Worm (Caenorhabditis elegans): ENCODE data around the gene F44F4.10.
"Not testable (repeated sequence)": the region's sequence is repeated elsewhere in the genome, so short reads cannot be mapped to it uniquely, and the experiment has no call there.

F44F4.10 gene

DNA sequence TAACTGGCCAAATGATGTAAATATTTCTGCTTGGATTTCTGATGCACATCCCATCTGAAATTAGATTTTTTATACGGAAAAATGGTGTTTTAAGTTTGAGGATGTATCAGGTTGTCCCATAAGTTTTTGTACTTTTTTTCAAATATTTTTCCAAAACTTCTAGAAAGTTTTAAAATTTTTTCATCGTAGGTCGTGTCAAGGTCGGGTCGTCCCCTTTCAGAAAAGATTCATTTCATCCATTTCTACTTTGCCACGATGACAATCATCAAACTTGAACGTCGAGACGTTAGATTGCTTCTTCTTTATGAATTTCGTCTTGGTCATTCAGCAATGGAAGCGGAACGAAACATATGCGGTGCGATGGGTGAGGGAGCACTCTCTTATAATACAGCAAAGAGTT is 12.7 kb downstream of the F44F4.10 start, which contains the start of gene sra-12:
TSS of gene sra-12 (minus strand) at position 101 of the 400 bp plus-strand sequence.
- TF ChIP-seq unc-62 (GFP tag; optimal IDR thresholded peaks at IDR 0.05); skn-1 (tag; optimal IDR thresholded peaks at IDR 0.05); pha-4 (tag; optimal IDR thresholded peaks at IDR 0.05): not testable (repeated sequence)

DNA sequence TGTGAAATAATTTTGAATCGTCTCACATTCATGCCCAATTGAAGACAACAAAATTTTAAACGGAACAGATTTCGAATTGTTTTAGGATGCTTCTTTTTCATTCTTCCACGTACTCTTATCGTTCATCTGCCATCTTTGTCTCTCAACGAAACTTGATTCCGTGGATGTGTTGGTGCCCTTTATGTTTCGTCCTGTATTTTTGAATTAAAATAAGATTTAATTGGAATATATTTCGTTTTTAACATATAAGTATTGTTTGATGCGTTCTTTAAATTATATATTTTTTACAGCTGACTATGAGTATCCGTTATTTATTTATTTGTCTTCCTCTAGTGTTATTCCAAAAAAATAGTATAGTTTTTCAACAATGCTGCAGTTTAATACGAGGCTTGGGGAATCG is 15.0 kb downstream of the F44F4.10 start, which contains the start of gene gly-1:
TSS of gene gly-1 (minus strand) at position 101 of the 400 bp plus-strand sequence.
- TF ChIP-seq tbx-2 (tag; optimal IDR thresholded peaks at IDR 0.05) = no peak
- no peak for TF ChIP-seq lin-15B (tag; optimal IDR thresholded peaks at IDR 0.05)
- TF ChIP-seq fos-1 (tag; optimal IDR thresholded peaks at IDR 0.05) = no peak
- TF ChIP-seq aly-2 (tag; optimal IDR thresholded peaks at IDR 0.05) = no peak
- TF ChIP-seq fkh-2 (tag; optimal IDR thresholded peaks at IDR 0.05) = no peak
- no peak for TF ChIP-seq nhr-23 (tag; optimal IDR thresholded peaks at IDR 0.05)
- no peak for TF ChIP-seq hmg-11 (tag; optimal IDR thresholded peaks at IDR 0.05)
- TF ChIP-seq R02D3.7 (tag; optimal IDR thresholded peaks at IDR 0.05) = no peak
- TF ChIP-seq sea-2 (GFP tag; optimal IDR thresholded peaks at IDR 0.05) = no peak

DNA sequence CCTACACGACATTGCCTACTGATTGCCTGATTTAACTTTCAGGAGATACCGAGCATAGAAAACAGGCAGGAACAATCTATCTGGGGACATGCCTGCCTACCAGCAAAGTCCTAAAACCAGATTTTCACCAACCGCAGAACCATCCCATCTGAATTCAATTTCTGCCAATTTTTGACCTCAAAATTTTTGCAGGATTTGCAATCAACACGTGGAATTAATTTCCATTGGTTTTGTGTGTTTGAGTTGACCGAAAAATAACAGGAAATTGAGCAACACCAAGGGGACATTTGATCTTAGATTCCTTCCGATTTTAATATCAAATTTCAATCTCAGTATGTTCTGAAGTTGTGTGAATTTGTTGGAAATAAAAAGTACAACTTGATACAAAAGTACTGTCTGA is 18.1 kb downstream of the F44F4.10 start:
- TF ChIP-seq mdl-1 (tag; optimal IDR thresholded peaks at IDR 0.05) (no peak), jun-1 (tag; optimal IDR thresholded peaks at IDR 0.05) (no peak), nfya-1 (tag; optimal IDR thresholded peaks at IDR 0.05; ENCODE audit: insufficient read depth) (no peak), nhr-237 (tag; optimal IDR thresholded peaks at IDR 0.05) (no peak), lin-39 (tag; optimal IDR thresholded peaks at IDR 0.05) (no peak), egl-27 (tag; optimal IDR thresholded peaks at IDR 0.05) (no peak), nhr-76 (tag; optimal IDR thresholded peaks at IDR 0.05) (no peak), nhr-43 (tag; optimal IDR thresholded peaks at IDR 0.05; ENCODE audit: poor library complexity, severe bottlenecking) (no peak), unc-62 (GFP tag; optimal IDR thresholded peaks at IDR 0.05) (no peak), pqm-1 (tag; optimal IDR thresholded peaks at IDR 0.05) (no peak), aly-2 (tag; optimal IDR thresholded peaks at IDR 0.05) (no peak)

DNA sequence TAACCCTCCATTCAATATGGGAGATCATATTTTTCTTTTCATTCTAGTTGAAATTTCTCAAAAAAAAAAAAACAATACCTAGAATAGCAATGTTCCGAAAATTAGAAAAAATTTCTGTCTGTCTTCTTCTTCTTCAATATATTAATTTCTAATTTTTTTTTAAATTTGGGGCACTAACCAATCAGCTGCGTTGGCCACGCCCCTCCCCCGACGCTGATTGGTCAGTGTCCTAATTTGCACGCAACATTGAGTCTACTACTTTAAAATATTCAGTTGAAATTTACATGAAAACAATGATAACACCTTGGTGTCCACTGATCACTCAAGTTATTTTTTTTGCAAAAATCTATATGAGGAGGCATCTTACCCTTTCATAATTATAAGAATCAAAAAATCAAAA is 21.1 kb downstream of the F44F4.10 start:
- TF ChIP-seq nfya-1 (tag; optimal IDR thresholded peaks at IDR 0.05; ENCODE audit: insufficient read depth) (peak; percentile 71), daf-12 (tag; optimal IDR thresholded peaks at IDR 0.05) (no peak), elt-2 (tag; optimal IDR thresholded peaks at IDR 0.05) (no peak)

DNA sequence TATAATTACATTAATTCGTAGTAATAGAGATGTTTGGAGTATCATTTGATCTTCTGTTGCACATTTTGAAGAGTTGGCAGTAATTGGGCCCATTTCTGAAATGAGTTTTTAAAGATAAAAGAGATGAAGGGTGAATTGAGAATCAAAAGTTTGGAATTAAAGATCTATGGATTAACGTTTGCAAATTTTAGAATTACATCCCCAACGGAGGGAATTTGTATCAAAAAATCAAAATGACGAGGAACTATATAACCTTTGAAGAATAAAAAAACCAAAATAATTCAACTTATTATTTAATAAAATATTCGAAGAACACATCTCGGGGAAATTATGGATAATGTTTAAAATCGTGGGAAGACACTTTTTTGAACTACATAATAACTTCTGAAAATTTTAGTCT is 22.1 kb downstream of the F44F4.10 start, which contains the start of gene sra-10:
TSS of gene sra-10 (minus strand) at position 101 of the 400 bp plus-strand sequence.
- TF ChIP-seq sea-2 (GFP tag; optimal IDR thresholded peaks at IDR 0.05) = no peak
- no peak for TF ChIP-seq fos-1 (tag; optimal IDR thresholded peaks at IDR 0.05)

DNA sequence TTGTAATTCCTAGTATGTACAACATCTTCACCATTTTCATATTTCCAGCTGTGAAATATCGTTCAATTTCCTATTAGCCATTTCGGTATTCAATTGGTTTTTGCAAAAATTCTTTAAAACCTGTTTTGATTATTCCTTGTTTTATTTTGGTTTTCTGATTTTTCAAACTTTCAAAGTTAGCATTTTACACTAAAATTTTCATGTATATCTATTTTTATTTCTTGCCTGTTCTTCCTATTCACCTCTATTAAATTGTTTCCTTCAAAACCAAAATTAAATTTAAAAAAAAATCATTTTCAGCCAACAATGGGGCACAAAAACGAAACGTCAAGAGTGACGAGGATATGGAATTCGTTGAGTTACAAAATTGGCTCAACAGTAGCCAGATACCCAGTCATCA is 28.1 kb downstream of the F44F4.10 start, which contains the start of gene ptr-8:
TSS of gene ptr-8 (plus strand) at position 301 of the 400 bp plus-strand sequence.
- TF ChIP-seq nhr-77 (tag; optimal IDR thresholded peaks at IDR 0.05) = no peak
- no peak for TF ChIP-seq nhr-12 (tag; optimal IDR thresholded peaks at IDR 0.05)
- no peak for TF ChIP-seq ama-1 (optimal IDR thresholded peaks at IDR 0.05)

DNA sequence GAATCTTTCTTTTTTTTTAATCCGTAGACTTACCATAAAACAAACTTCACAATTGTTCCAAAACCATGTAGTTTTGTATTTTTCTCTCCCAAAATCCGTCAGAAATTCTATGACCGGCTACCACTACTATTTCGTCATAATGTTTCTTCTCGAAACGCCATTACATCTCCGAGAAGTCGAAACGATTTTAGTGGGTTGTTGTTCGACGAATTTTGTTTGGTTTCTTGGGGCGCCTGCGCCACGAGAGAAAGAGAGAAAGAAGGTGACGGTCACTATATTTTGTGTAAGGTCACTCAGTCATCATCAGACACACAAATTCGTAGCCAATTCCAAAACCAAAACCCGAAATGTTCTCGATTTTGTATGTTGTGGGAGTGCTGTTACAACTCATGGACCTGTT is 30.0 kb downstream of the F44F4.10 start:
- no peak for TF ChIP-seq zag-1 (tag; optimal IDR thresholded peaks at IDR 0.05)
- peak; percentile 16 for TF ChIP-seq egl-5 (tag; optimal IDR thresholded peaks at IDR 0.05)
- TF ChIP-seq nhr-25 (tag; optimal IDR thresholded peaks at IDR 0.05) = peak; percentile 69
- TF ChIP-seq eor-1 (tag; optimal IDR thresholded peaks at IDR 0.05) = no peak
- TF ChIP-seq nhr-23 (tag; optimal IDR thresholded peaks at IDR 0.05) = peak; percentile 75
- TF ChIP-seq snpc-4 (tag; optimal IDR thresholded peaks at IDR 0.05) = no peak
- TF ChIP-seq unc-62 (GFP tag; optimal IDR thresholded peaks at IDR 0.05) = no peak
